Fruit fly (Drosophila melanogaster): ENCODE results near the gene Pc.
A peak's percentile ranks its signal among the peaks of the same experiment; 100 is the strongest.

Pc gene

DNA sequence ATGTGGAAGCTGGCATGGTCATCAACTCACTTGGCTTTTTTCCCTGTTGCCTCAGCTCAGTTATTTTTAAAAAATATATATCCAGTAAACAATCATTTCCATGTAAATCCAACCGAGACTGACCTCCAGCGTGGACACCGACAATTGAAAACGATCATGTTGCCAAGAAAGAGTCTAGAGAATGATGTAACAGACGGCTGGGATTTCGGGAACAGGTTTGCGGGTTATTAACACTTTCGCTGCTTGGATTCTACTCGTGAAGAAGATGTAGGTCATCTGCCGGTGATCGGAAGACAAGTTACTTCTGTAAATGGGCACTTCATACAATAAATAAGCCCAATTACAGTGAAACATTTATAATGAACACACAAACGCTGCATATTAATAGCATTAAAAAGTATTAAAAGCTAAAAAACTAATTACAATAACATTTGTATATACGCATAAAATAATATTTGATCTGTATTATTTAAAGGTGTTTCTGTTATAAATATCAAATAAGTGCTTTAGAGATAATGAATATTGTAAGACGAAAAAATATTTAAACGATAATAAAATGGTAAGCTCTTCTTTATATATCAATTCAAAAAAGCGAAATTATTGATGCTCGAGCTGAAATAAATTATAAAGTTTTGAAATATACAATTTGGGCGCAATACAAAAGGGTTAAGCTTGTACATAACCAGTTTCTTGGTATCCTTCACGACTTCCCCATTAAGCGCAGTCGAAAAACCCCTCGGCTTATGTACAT, 15.9 kb downstream of the Pc start:
- TF ChIP-seq CG3032 (tag; optimal IDR thresholded peaks at IDR 0.05) (peak; percentile 45), Eip75B (GFP tag; optimal IDR thresholded peaks at IDR 0.05) (no peak), Ets96B (tag; optimal IDR thresholded peaks at IDR 0.05) (peak; percentile 38), Hr39 (GFP tag; optimal IDR thresholded peaks at IDR 0.05) (no peak), dsx (GFP tag; optimal IDR thresholded peaks at IDR 0.05; ENCODE audit: poor library complexity, severe bottlenecking) (peak; percentile 18), CG8319 (GFP tag; optimal IDR thresholded peaks at IDR 0.05) (no peak), Gug (GFP tag; IDR thresholded peaks at IDR 0.05) (no peak), achi (GFP tag; optimal IDR thresholded peaks at IDR 0.05) (no peak), CG10669 (GFP tag; optimal IDR thresholded peaks at IDR 0.05) (peak; percentile 3), CG6276 (GFP tag; optimal IDR thresholded peaks at IDR 0.05) (no peak), CG3919 (GFP tag; optimal IDR thresholded peaks at IDR 0.05) (peak; percentile 31), dac (GFP tag; optimal IDR thresholded peaks at IDR 0.05) (no peak), Blimp-1 (GFP tag; optimal IDR thresholded peaks at IDR 0.05) (peak; percentile 85), CG6792 (GFP tag; optimal IDR thresholded peaks at IDR 0.05) (peak; percentile 4), Hr38 (GFP tag; optimal IDR thresholded peaks at IDR 0.05) (no peak), CG8632 (GFP tag; optimal IDR thresholded peaks at IDR 0.05) (peak; percentile 18), pdm3 (GFP tag; optimal IDR thresholded peaks at IDR 0.05) (peak; percentile 18), CG6808 (GFP tag; optimal IDR thresholded peaks at IDR 0.05) (peak; percentile 15), Hr4 (GFP tag; optimal IDR thresholded peaks at IDR 0.05) (no peak), lz (GFP tag; optimal IDR thresholded peaks at IDR 0.05) (no peak), spab (GFP tag; optimal IDR thresholded peaks at IDR 0.05) (no peak), fkh (GFP tag; optimal IDR thresholded peaks at IDR 0.05) (no peak), Eip78C (GFP tag) (peak; percentile 86)

DNA sequence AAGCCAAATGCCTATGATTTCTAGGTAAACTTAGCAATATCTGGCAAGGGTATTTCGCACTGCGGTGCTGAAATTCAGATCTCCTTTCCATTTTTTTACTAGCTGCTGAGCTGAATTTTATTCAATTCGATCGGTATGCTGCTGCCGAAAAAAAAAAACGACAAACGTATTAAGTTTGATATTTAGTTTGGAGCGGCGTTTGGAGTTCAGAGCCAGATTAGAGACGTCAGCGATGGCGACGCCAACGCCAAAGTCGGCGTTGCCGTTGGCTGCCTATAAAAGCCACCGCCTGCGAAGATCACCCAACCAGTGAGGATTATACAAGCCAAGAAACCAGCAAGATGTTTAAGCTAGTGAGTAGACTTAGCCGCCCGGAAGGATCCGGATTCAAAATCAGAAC, 17.5 kb downstream of the Pc start, which contains the start of gene Cpr78Cc:
Gene Cpr78Cc (plus strand): TSS at position 301 of the 400 bp plus-strand sequence.
- no peak for TF ChIP-seq fd59A (GFP tag; optimal IDR thresholded peaks at IDR 0.05)
- no peak for TF ChIP-seq esn (GFP tag; optimal IDR thresholded peaks at IDR 0.05)
- no peak for TF ChIP-seq Eip93F (GFP tag; optimal IDR thresholded peaks at IDR 0.05)
- TF ChIP-seq Sox15 (GFP tag; optimal IDR thresholded peaks at IDR 0.05), result no peak
- TF ChIP-seq CG7368 (GFP tag; optimal IDR thresholded peaks at IDR 0.05), result no peak
- no peak for TF ChIP-seq pdm3 (GFP tag; optimal IDR thresholded peaks at IDR 0.05)
- no peak for TF ChIP-seq CG10631 (GFP tag; optimal IDR thresholded peaks at IDR 0.05)
- no peak for TF ChIP-seq CG4318 (GFP tag; optimal IDR thresholded peaks at IDR 0.05)

DNA sequence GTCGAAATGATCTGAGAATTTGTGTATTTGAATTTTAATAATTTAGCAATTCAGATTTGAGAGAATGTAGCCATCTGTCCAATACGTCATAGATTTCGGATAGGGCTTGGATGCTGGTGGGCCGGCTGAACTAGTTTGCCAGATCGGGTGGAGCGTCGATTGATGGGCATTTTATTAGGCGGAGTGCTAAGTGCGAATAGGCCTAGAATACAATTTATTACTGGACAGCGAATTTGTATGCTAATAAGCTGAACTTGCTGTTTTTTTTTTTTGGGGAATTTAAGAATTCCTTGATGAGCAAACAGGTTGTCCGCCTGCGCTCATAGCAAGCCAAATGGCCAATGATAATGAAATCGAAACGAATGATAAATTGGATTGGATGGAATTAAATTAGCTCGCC, 18.6 kb downstream of the Pc start:
- no peak for TF ChIP-seq CG32006 (GFP tag; optimal IDR thresholded peaks at IDR 0.05)
- no peak for TF ChIP-seq Gug (GFP tag; IDR thresholded peaks at IDR 0.05)
- TF ChIP-seq CG31627 (GFP tag; optimal IDR thresholded peaks at IDR 0.05), result no peak
- no peak for TF ChIP-seq CG11294 (GFP tag; IDR thresholded peaks at IDR 0.05)
- no peak for TF ChIP-seq vri (GFP tag; optimal IDR thresholded peaks at IDR 0.05)
- TF ChIP-seq Sox15 (GFP tag; optimal IDR thresholded peaks at IDR 0.05), result no peak
- no peak for TF ChIP-seq CG6808 (GFP tag; optimal IDR thresholded peaks at IDR 0.05)
- no peak for TF ChIP-seq acj6 (GFP tag; optimal IDR thresholded peaks at IDR 0.05)
- TF ChIP-seq Eip93F (GFP tag; optimal IDR thresholded peaks at IDR 0.05), result no peak
- no peak for TF ChIP-seq CG11902 (GFP tag; optimal IDR thresholded peaks at IDR 0.05)
- no peak for TF ChIP-seq CG6163 (GFP tag; IDR thresholded peaks at IDR 0.05)
- TF ChIP-seq CG15336 (GFP tag; IDR thresholded peaks at IDR 0.05), result no peak
- TF ChIP-seq CG8119 (GFP tag; IDR thresholded peaks at IDR 0.05), result no peak
- no peak for TF ChIP-seq CG6854 (GFP tag; optimal IDR thresholded peaks at IDR 0.05)
- TF ChIP-seq net (GFP tag; optimal IDR thresholded peaks at IDR 0.05), result no peak
- no peak for TF ChIP-seq CG6792 (GFP tag; optimal IDR thresholded peaks at IDR 0.05)
- no peak for TF ChIP-seq esn (GFP tag; optimal IDR thresholded peaks at IDR 0.05)
